Fruit fly (Drosophila melanogaster) whole organism, adult: ENCODE results near the gene emei.

Experiments used
- CG11617 ChIP-seq: fragments of 200-800 bp; sonication (Bioruptor generic); optimal IDR thresholded peaks from 2 replicates; lab custom pipeline; 2017; ENCODE audit warnings: mild to moderate bottlenecking, missing biosample characterization, missing genetic modification reagents, missing genetic modification characterization
- CG7045 ChIP-seq: fragments of 200-800 bp; sonication (Bioruptor generic); optimal IDR thresholded peaks from 2 replicates; lab custom pipeline; 2017; ENCODE audit warnings: missing biosample characterization, mild to moderate bottlenecking, missing genetic modification characterization
- Crg-1 ChIP-seq: fragments of 200-800 bp; sonication (Bioruptor generic); optimal IDR thresholded peaks from 2 replicates; lab custom pipeline; 2016; ENCODE audit warnings: missing biosample characterization, missing genetic modification characterization

DNA sequence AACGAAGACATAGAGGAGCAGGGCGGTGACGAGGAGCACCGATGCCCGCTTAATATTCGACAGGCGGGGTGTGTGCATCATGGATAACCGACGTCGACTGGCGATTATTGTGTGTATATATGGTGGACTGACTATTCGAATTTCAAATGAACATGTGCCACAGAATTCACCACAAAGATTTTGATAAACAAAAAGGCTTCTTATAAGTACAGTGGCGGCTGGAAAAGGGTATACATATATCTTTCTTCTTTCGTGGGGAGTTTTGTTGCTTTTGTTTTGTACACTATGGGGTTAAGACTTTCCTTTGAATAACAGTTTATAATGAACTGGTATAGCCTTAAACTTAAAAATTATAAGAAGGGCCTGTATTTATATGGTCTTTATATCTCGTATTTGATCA, 39.7 kb upstream of the emei start, which contains the start of gene CG6310:
- TF ChIP-seq CG11617 (no peak), Crg-1 (GFP tag; lab: Kevin White, UChicago) (no peak), CG7045 (GFP tag; lab: Kevin White, UChicago) (no peak)
